Fruit fly (Drosophila melanogaster) whole organism, prepupa: ENCODE results near the gene ZnT77C.
A peak's percentile ranks its signal among the peaks of the same experiment; 100 is the strongest.

Source experiments
- Blimp-1 ChIP-seq: fragments of 200-800 bp; sonication (Bioruptor generic); optimal IDR thresholded peaks from 3 replicates; lab custom pipeline; 2017; ENCODE audit warnings: missing biosample characterization, missing genetic modification characterization, mild to moderate bottlenecking, moderate library complexity, missing genetic modification reagents
- CG10631 ChIP-seq: fragments of 200-800 bp; sonication (Bioruptor generic); optimal IDR thresholded peaks from 2 replicates; lab custom pipeline; 2016; ENCODE audit warnings: missing biosample characterization, missing genetic modification characterization
- CG10669 ChIP-seq: fragments of 200-800 bp; sonication (Bioruptor generic); optimal IDR thresholded peaks from 3 replicates; lab custom pipeline; 2018; ENCODE audit warnings: missing biosample characterization, mild to moderate bottlenecking, missing genetic modification characterization, moderate library complexity
- CG11294 ChIP-seq: fragments of 200-800 bp; sonication (Bioruptor generic); IDR thresholded peaks from 2 replicates; pipeline ENCODE4 v1.3.6; 2022; ENCODE audit warnings: missing biosample characterization, missing genetic modification characterization
- CG11762 ChIP-seq: fragments of 200-800 bp; sonication (Bioruptor generic); optimal IDR thresholded peaks from 3 replicates; lab custom pipeline; 2016; ENCODE audit warnings: missing biosample characterization, missing genetic modification characterization; ENCODE audit not compliant: insufficient read depth
- CG11902 ChIP-seq: fragments of 200-800 bp; sonication (Bioruptor generic); optimal IDR thresholded peaks from 3 replicates; lab custom pipeline; 2016; ENCODE audit warnings: missing biosample characterization, missing genetic modification characterization
- CG15336 ChIP-seq: fragments of 200-800 bp; sonication (Bioruptor generic); IDR thresholded peaks from 2 replicates; pipeline ENCODE4 v1.3.6; 2022; ENCODE audit warnings: missing biosample characterization, missing genetic modification characterization
- CG1621 ChIP-seq: fragments of 200-800 bp; sonication (Bioruptor generic); optimal IDR thresholded peaks from 3 replicates; lab custom pipeline; 2018; ENCODE audit warnings: missing biosample characterization, mild to moderate bottlenecking, missing genetic modification characterization
- CG16779 ChIP-seq: fragments of 200-800 bp; sonication (Bioruptor generic); optimal IDR thresholded peaks from 3 replicates; lab custom pipeline; 2017; ENCODE audit warnings: missing biosample characterization, mild to moderate bottlenecking, missing genetic modification characterization
- CG3032 ChIP-seq: fragments of 200-800 bp; optimal IDR thresholded peaks from 2 replicates; lab custom pipeline; 2019; ENCODE audit warnings: missing biosample characterization, mild to moderate bottlenecking, missing genetic modification characterization, moderate library complexity
- CG31627 ChIP-seq: fragments of 200-800 bp; sonication (Bioruptor generic); optimal IDR thresholded peaks from 3 replicates; lab custom pipeline; 2016; ENCODE audit warnings: missing biosample characterization, missing genetic modification characterization
- CG32006 ChIP-seq: fragments of 200-800 bp; sonication (Bioruptor generic); optimal IDR thresholded peaks from 3 replicates; lab custom pipeline; 2017; ENCODE audit warnings: missing biosample characterization, mild to moderate bottlenecking, missing genetic modification characterization
- CG34406 ChIP-seq: fragments of 200-800 bp; sonication (Bioruptor generic); optimal IDR thresholded peaks from 3 replicates; lab custom pipeline; 2016; ENCODE audit warnings: missing biosample characterization, missing genetic modification characterization
- CG6163 ChIP-seq: fragments of 200-800 bp; sonication (Bioruptor generic); IDR thresholded peaks from 3 replicates; pipeline ENCODE4 v1.3.6; 2022; ENCODE audit warnings: missing biosample characterization, missing genetic modification characterization
- CG6792 ChIP-seq: fragments of 200-800 bp; sonication (Bioruptor generic); optimal IDR thresholded peaks from 3 replicates; lab custom pipeline; 2016; ENCODE audit warnings: missing biosample characterization, missing genetic modification characterization
- CG6808 ChIP-seq: fragments of 200-800 bp; sonication (Bioruptor generic); optimal IDR thresholded peaks from 3 replicates; lab custom pipeline; 2017; ENCODE audit warnings: missing biosample characterization, missing genetic modification characterization, mild to moderate bottlenecking, moderate library complexity, missing genetic modification reagents
- CG6854 ChIP-seq: fragments of 200-800 bp; sonication (Bioruptor generic); optimal IDR thresholded peaks from 2 replicates; lab custom pipeline; 2017; ENCODE audit warnings: missing biosample characterization, mild to moderate bottlenecking, missing genetic modification characterization
- CG7368 ChIP-seq: fragments of 200-800 bp; sonication (Bioruptor generic); optimal IDR thresholded peaks from 3 replicates; lab custom pipeline; 2016; ENCODE audit warnings: missing biosample characterization, missing genetic modification characterization
- CG8119 ChIP-seq: fragments of 200-800 bp; sonication (Bioruptor generic); IDR thresholded peaks from 3 replicates; pipeline ENCODE4 v1.3.6; 2022; ENCODE audit warnings: missing biosample characterization, missing genetic modification characterization
- CG8319 ChIP-seq: fragments of 200-800 bp; sonication (Bioruptor generic); optimal IDR thresholded peaks from 3 replicates; lab custom pipeline; 2016; ENCODE audit warnings: missing biosample characterization, missing genetic modification characterization
- CG8632 ChIP-seq: fragments of 200-800 bp; sonication (Bioruptor generic); optimal IDR thresholded peaks from 3 replicates; lab custom pipeline; 2016; ENCODE audit warnings: missing biosample characterization, missing genetic modification characterization
- Eip75B ChIP-seq: fragments of 200-800 bp; sonication (Bioruptor generic); optimal IDR thresholded peaks from 3 replicates; lab custom pipeline; 2016; ENCODE audit warnings: missing biosample characterization, missing genetic modification characterization
- Eip78C ChIP-seq: fragments of 200-800 bp; sonication (Bioruptor generic); peaks from one replicate; lab custom pipeline; 2016; ENCODE audit warnings: missing biosample characterization, missing genetic modification characterization
- Eip93F ChIP-seq: fragments of 200-800 bp; sonication (Bioruptor generic); optimal IDR thresholded peaks from 2 replicates; lab custom pipeline; 2016; ENCODE audit warnings: missing biosample characterization, mild to moderate bottlenecking, missing genetic modification characterization
- Ets96B ChIP-seq: fragments of 200-800 bp; optimal IDR thresholded peaks from 2 replicates; lab custom pipeline; 2019; ENCODE audit warnings: missing biosample characterization, mild to moderate bottlenecking, missing genetic modification characterization, moderate library complexity
- Gug ChIP-seq: fragments of 200-800 bp; sonication (Bioruptor generic); IDR thresholded peaks from 2 replicates; pipeline ENCODE4 v1.3.6; 2022; ENCODE audit warnings: missing biosample characterization, missing genetic modification characterization
- Hr4 ChIP-seq: fragments of 200-800 bp; sonication (Bioruptor generic); optimal IDR thresholded peaks from 3 replicates; lab custom pipeline; 2016; ENCODE audit warnings: missing biosample characterization, missing genetic modification characterization
- Lpt ChIP-seq: fragments of 200-800 bp; sonication (Bioruptor generic); optimal IDR thresholded peaks from 3 replicates; lab custom pipeline; 2016; ENCODE audit warnings: missing biosample characterization, missing genetic modification characterization
- Met ChIP-seq: fragments of 200-800 bp; sonication (Bioruptor generic); optimal IDR thresholded peaks from 3 replicates; lab custom pipeline; 2016; ENCODE audit warnings: missing biosample characterization, missing genetic modification characterization
- OdsH ChIP-seq: fragments of 200-800 bp; sonication (Bioruptor generic); optimal IDR thresholded peaks from 3 replicates; lab custom pipeline; 2016; ENCODE audit warnings: missing biosample characterization, missing genetic modification characterization
- Smox ChIP-seq: fragments of 200-800 bp; sonication (Bioruptor generic); optimal IDR thresholded peaks from 3 replicates; lab custom pipeline; 2016; ENCODE audit warnings: missing biosample characterization, missing genetic modification characterization
- Sox102F ChIP-seq: fragments of 200-800 bp; sonication (Bioruptor generic); optimal IDR thresholded peaks from 2 replicates; lab custom pipeline; 2016; ENCODE audit warnings: missing biosample characterization, mild to moderate bottlenecking, missing genetic modification characterization
- Sox14 ChIP-seq: fragments of 200-800 bp; sonication (Bioruptor generic); optimal IDR thresholded peaks from 3 replicates; lab custom pipeline; 2016; ENCODE audit warnings: missing biosample characterization, missing genetic modification characterization
- Sox15 ChIP-seq: fragments of 200-800 bp; sonication (Bioruptor generic); optimal IDR thresholded peaks from 3 replicates; lab custom pipeline; 2016; ENCODE audit warnings: missing biosample characterization, missing genetic modification characterization
- achi ChIP-seq: fragments of 200-800 bp; sonication (Bioruptor generic); optimal IDR thresholded peaks from 3 replicates; lab custom pipeline; 2016; ENCODE audit warnings: missing biosample characterization, missing genetic modification characterization
- acj6 ChIP-seq: fragments of 200-800 bp; sonication (Bioruptor generic); optimal IDR thresholded peaks from 3 replicates; lab custom pipeline; 2016; ENCODE audit warnings: missing biosample characterization, missing genetic modification characterization
- cyc ChIP-seq: fragments of 200-800 bp; sonication (Bioruptor generic); optimal IDR thresholded peaks from 3 replicates; lab custom pipeline; 2016; ENCODE audit warnings: missing biosample characterization, missing genetic modification characterization
- dac ChIP-seq: fragments of 200-800 bp; sonication (Bioruptor generic); optimal IDR thresholded peaks from 2 replicates; lab custom pipeline; 2017; ENCODE audit warnings: missing biosample characterization, mild to moderate bottlenecking, missing genetic modification characterization
- dsx ChIP-seq: fragments of 200-800 bp; optimal IDR thresholded peaks from 3 replicates; lab custom pipeline; 2019; ENCODE audit warnings: missing biosample characterization, mild to moderate bottlenecking, missing genetic modification characterization, moderate library complexity; ENCODE audit not compliant: poor library complexity, severe bottlenecking
- eg ChIP-seq: fragments of 200-800 bp; sonication (Bioruptor generic); IDR thresholded peaks from 3 replicates; pipeline ENCODE4 v1.3.6; 2022; ENCODE audit warnings: missing biosample characterization, missing genetic modification characterization
- fd59A ChIP-seq: fragments of 200-800 bp; sonication (Bioruptor generic); optimal IDR thresholded peaks from 2 replicates; lab custom pipeline; 2017; ENCODE audit warnings: missing biosample characterization, mild to moderate bottlenecking, missing genetic modification characterization, missing genetic modification reagents
- fkh ChIP-seq: fragments of 200-800 bp; sonication (Bioruptor generic); optimal IDR thresholded peaks from 3 replicates; lab custom pipeline; 2017; ENCODE audit warnings: missing biosample characterization, mild to moderate bottlenecking, missing genetic modification characterization, moderate library complexity
- lz ChIP-seq: fragments of 200-800 bp; sonication (Bioruptor generic); optimal IDR thresholded peaks from 3 replicates; lab custom pipeline; 2016; ENCODE audit warnings: missing biosample characterization, missing genetic modification characterization
- net ChIP-seq: fragments of 200-800 bp; sonication (Bioruptor generic); optimal IDR thresholded peaks from 3 replicates; lab custom pipeline; 2016; ENCODE audit warnings: missing biosample characterization, missing genetic modification characterization
- pdm3 ChIP-seq: fragments of 200-800 bp; sonication (Bioruptor generic); optimal IDR thresholded peaks from 3 replicates; lab custom pipeline; 2016; ENCODE audit warnings: missing biosample characterization, missing genetic modification characterization
- salr ChIP-seq, 2 experiments: fragments of 200-800 bp; sonication (Bioruptor generic); optimal IDR thresholded peaks; 3 replicates each; lab custom pipeline; 2016 to 2018; ENCODE audit warnings: missing biosample characterization in 2 of 2, missing genetic modification characterization in 2 of 2, mild to moderate bottlenecking in 1 of 2
- ss ChIP-seq, 2 experiments: fragments of 200-800 bp; sonication (Bioruptor generic); optimal IDR thresholded peaks; 2 replicates in 1 of 2; 3 replicates in 1 of 2; lab custom pipeline; 2017 to 2018; ENCODE audit warnings: mild to moderate bottlenecking in 2 of 2, missing biosample characterization in 2 of 2, missing genetic modification characterization in 2 of 2, moderate library complexity in 1 of 2
- topi ChIP-seq: fragments of 200-800 bp; sonication (Bioruptor generic); optimal IDR thresholded peaks from 3 replicates; lab custom pipeline; 2016; ENCODE audit warnings: missing biosample characterization, missing genetic modification characterization

The ZnT77C gene

dm6 chr3L:20460383-20460782 lies 34.3 kb downstream of the ZnT77C start, which contains the start of gene mag:
Gene mag, plus strand, starts transcription at chr3L:20460683.
- no peak for TF ChIP-seq fd59A (GFP tag; lab: Kevin White, UChicago)

dm6 chr3L:20452813-20453682 lies 41.7 kb downstream of the ZnT77C start, which contains the start of gene CG5199:
Gene CG5199, minus strand, starts transcription at chr3L:20452864.
- TF ChIP-seq Hr4 (GFP tag; lab: Kevin White, UChicago), result peak; percentile 12
- no peak for TF ChIP-seq CG16779
- TF ChIP-seq CG7368, result peak; percentile 5
- TF ChIP-seq Eip75B (GFP tag; lab: Kevin White, UChicago), result no peak
- no peak for TF ChIP-seq CG6808
- no peak for TF ChIP-seq CG6854 (GFP tag; lab: Kevin White, UChicago)
- TF ChIP-seq Blimp-1 (GFP tag; lab: Kevin White, UChicago), result peak; percentile 11
- no peak for TF ChIP-seq ss (GFP tag; optimal IDR thresholded peaks at IDR 0.05; lab: Kevin White, UChicago)
- peak; percentile 1 for TF ChIP-seq Sox102F
- no peak for TF ChIP-seq CG8319
- peak; percentile 45 for TF ChIP-seq CG11762
- peak; percentile 37 for TF ChIP-seq Sox15 (GFP tag; lab: Kevin White, UChicago)
- no peak for TF ChIP-seq Eip78C (GFP tag; lab: Kevin White, UChicago)
- no peak for TF ChIP-seq CG8119 (GFP tag; lab: Robert Waterston, UW)
- TF ChIP-seq CG3032 (tag; lab: Kevin White, UChicago), result peak; percentile 79
- peak; percentile 53 for TF ChIP-seq CG11902
- TF ChIP-seq acj6 (GFP tag; lab: Kevin White, UChicago), result peak; percentile 58
- TF ChIP-seq dsx (GFP tag; lab: Kevin White, UChicago), result no peak
- peak; percentile 24 for TF ChIP-seq Sox14 (GFP tag; lab: Kevin White, UChicago)
- peak; percentile 63 for TF ChIP-seq CG32006 (GFP tag; lab: Kevin White, UChicago)
- peak; percentile 65 for TF ChIP-seq Gug (GFP tag; lab: Robert Waterston, UW)
- peak; percentile 52 for TF ChIP-seq CG31627 (GFP tag; lab: Kevin White, UChicago)
- TF ChIP-seq CG34406 (GFP tag; lab: Kevin White, UChicago), result peak; percentile 52
- peak; percentile 49 for TF ChIP-seq CG10669 (GFP tag; lab: Kevin White, UChicago)
- TF ChIP-seq CG8632, result peak; percentile 33
- no peak for TF ChIP-seq Met (GFP tag; lab: Kevin White, UChicago)
- 0 out of 2 replicates have a peak, but pooled peaks have one; percentile 21 for TF ChIP-seq CG15336 (GFP tag; lab: Robert Waterston, UW)
- TF ChIP-seq dac (GFP tag; lab: Kevin White, UChicago), result no peak
- peak; percentile 57 for TF ChIP-seq achi (GFP tag; lab: Kevin White, UChicago)
- TF ChIP-seq cyc (GFP tag; lab: Kevin White, UChicago), result peak; percentile 74
- TF ChIP-seq topi, result peak; percentile 37
- TF ChIP-seq pdm3, result no peak
- peak; percentile 62 for TF ChIP-seq lz (GFP tag; lab: Kevin White, UChicago)
- no peak for TF ChIP-seq net (GFP tag; lab: Kevin White, UChicago)
- TF ChIP-seq Smox, result no peak
- TF ChIP-seq fkh (GFP tag; lab: Kevin White, UChicago), result no peak
- no peak for TF ChIP-seq CG1621 (tag; lab: Kevin White, UChicago)
- peak; percentile 53 for TF ChIP-seq OdsH (GFP tag; lab: Kevin White, UChicago)
- TF ChIP-seq salr (GFP tag; optimal IDR thresholded peaks at IDR 0.05; lab: Kevin White, UChicago), result peak in 1 of 2 experiments; percentile 30
- peak; percentile 82 for TF ChIP-seq CG10631 (GFP tag; lab: Kevin White, UChicago)
- peak; percentile 42; the same call in 1 of the 3 replicates for TF ChIP-seq CG6163 (GFP tag; lab: Robert Waterston, UW)
- peak; percentile 71 for TF ChIP-seq Ets96B (tag; lab: Kevin White, UChicago)
- TF ChIP-seq Eip93F (GFP tag; lab: Kevin White, UChicago), result no peak
- peak; percentile 48 for TF ChIP-seq CG6792 (GFP tag; lab: Kevin White, UChicago)
- TF ChIP-seq CG11294 (GFP tag; lab: Robert Waterston, UW), result peak; percentile 48; the same call in 1 of the 2 replicates
- no peak; the same call in 2 of the 3 replicates for TF ChIP-seq eg (GFP tag; lab: Robert Waterston, UW)
- peak; percentile 35 for TF ChIP-seq Lpt (GFP tag; lab: Kevin White, UChicago)
